Worm (Caenorhabditis elegans) whole organism, late embryonic: Measurements from ENCODE around the gene cwp-5.

Source experiments
- ceh-14 ChIP-seq: sonication (generic microtip); optimal IDR thresholded peaks from 2 replicates; lab custom pipeline; 2016; ENCODE audit warnings: missing genotype, missing genetic modification characterization, missing compliant biosample characterization
- ceh-24 ChIP-seq: sonication (generic microtip); optimal IDR thresholded peaks from 2 replicates; lab custom pipeline; 2016; ENCODE audit warnings: mild to moderate bottlenecking, missing genetic modification characterization, missing compliant biosample characterization
- ceh-30 ChIP-seq: fragments of 150-350 bp; optimal IDR thresholded peaks from 2 replicates; lab custom pipeline; 2014; ENCODE audit warnings: missing biosample characterization, missing genetic modification characterization
- elt-2 ChIP-seq: sonication (generic microtip); optimal IDR thresholded peaks from 2 replicates; lab custom pipeline; 2016; ENCODE audit warnings: missing genetic modification reagents, missing genetic modification characterization, missing compliant biosample characterization
- eyg-1 ChIP-seq: sonication (generic microtip); optimal IDR thresholded peaks from 2 replicates; lab custom pipeline; 2016; ENCODE audit warnings: missing genotype, missing genetic modification characterization, missing compliant biosample characterization
- fkh-6 ChIP-seq: sonication (generic microtip); optimal IDR thresholded peaks from 2 replicates; lab custom pipeline; 2016; ENCODE audit warnings: missing genetic modification characterization, missing compliant biosample characterization
- hlh-8 ChIP-seq: sonication (generic microtip); optimal IDR thresholded peaks from 2 replicates; lab custom pipeline; 2016; ENCODE audit warnings: missing genotype, missing genetic modification characterization, missing compliant biosample characterization
- npax-4 ChIP-seq: sonication (generic microtip); optimal IDR thresholded peaks from 2 replicates; lab custom pipeline; 2016; ENCODE audit warnings: missing genetic modification characterization, missing compliant biosample characterization
- pha-4 ChIP-seq: fragments of 150-350 bp; optimal IDR thresholded peaks from 2 replicates; lab custom pipeline; 2018; ENCODE audit warnings: missing biosample characterization, missing genetic modification reagents, missing genetic modification characterization
- pqm-1 ChIP-seq: sonication (generic microtip); optimal IDR thresholded peaks from 2 replicates; lab custom pipeline; 2016; ENCODE audit warnings: missing genetic modification characterization, missing compliant biosample characterization
- sox-4 ChIP-seq: sonication (generic microtip); optimal IDR thresholded peaks from 2 replicates; lab custom pipeline; 2017; ENCODE audit warnings: mild to moderate bottlenecking, missing genetic modification characterization, inconsistent platforms, missing compliant biosample characterization

DNA sequence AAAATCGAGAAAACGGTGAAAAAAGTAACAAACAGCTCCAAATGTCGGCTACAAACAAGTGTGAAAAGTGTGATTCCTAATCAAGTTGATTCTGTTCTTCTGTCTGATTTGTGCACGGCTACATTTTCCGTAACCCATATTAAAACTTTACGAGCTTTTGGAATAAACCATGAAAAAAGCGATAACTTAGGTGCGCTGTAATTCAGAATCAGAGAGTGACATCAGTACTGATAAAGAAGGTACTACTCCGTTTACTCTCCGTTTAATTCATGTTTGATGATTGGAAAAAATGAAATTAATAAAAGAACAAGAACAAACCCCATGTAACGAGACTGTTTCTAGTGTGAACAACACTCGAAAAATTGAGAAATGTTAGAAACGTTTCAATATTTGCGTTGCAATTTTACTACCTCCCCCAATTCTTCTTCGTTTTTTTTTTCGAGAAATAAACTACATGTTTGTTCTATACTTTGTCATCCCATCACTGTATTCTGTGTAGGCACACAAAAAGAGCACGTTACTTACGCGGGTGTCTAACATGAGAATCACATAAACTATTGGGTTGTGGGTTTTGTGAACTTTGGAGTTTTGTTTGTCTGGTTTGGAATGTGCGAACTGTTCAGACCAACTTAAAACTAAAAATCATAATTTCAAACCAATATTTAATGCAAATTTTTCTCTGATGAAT, 27.3 kb downstream of the cwp-5 start:
- TF ChIP-seq sox-4 (tag; lab: Kevin White, UChicago), result no peak
- TF ChIP-seq pha-4 (tag; lab: Kevin White, UChicago), result no peak
- no peak for TF ChIP-seq elt-2 (tag; lab: Kevin White, UChicago)
- no peak for TF ChIP-seq fkh-6 (tag; lab: Kevin White, UChicago)
- TF ChIP-seq ceh-24 (tag; lab: Kevin White, UChicago), result no peak
- TF ChIP-seq hlh-8 (tag; lab: Kevin White, UChicago), result no peak
- no peak for TF ChIP-seq pqm-1 (tag; lab: Kevin White, UChicago)
- TF ChIP-seq ceh-30 (tag; lab: Kevin White, UChicago), result no peak
- no peak for TF ChIP-seq npax-4 (tag; lab: Kevin White, UChicago)
- no peak for TF ChIP-seq eyg-1 (tag; lab: Kevin White, UChicago)
- no peak for TF ChIP-seq ceh-14 (tag; lab: Kevin White, UChicago)
